Worm (Caenorhabditis elegans): Measurements from ENCODE around the gene R07G3.8.
A peak's percentile ranks its signal among the peaks of the same experiment; 100 is the strongest.

The R07G3.8 gene

ce11 chrII:7669409-7669808 is 49.1 kb upstream of the R07G3.8 start (continued):
- no peak for TF ChIP-seq ceh-100 (GFP tag; IDR thresholded peaks at IDR 0.05)
- no peak for TF ChIP-seq cebp-1 (GFP tag; IDR thresholded peaks at IDR 0.05)
- TF ChIP-seq cebp-1 (tag; optimal IDR thresholded peaks at IDR 0.05) = peak; percentile 52
- no peak for TF ChIP-seq ekl-4 (GFP tag; IDR thresholded peaks at IDR 0.05)
- no peak for TF ChIP-seq mxl-1 (tag; optimal IDR thresholded peaks at IDR 0.05)
- TF ChIP-seq lir-1 (GFP tag; conservative IDR thresholded peaks at IDR 0.05) = no peak
- TF ChIP-seq Y56A3A.18 (GFP tag; IDR thresholded peaks at IDR 0.05) = no peak
- no peak for TF ChIP-seq ztf-26 (tag; optimal IDR thresholded peaks at IDR 0.05)
- TF ChIP-seq rcor-1 (GFP tag; IDR thresholded peaks at IDR 0.05) = no peak
- TF ChIP-seq somi-1 (GFP tag; optimal IDR thresholded peaks at IDR 0.05) = no peak
- no peak for TF ChIP-seq ztf-18 (tag; optimal IDR thresholded peaks at IDR 0.05)

ce11 chrII:7666967-7667366 is 46.7 kb upstream of the R07G3.8 start, which contains the start of gene lir-2:
TSS of gene lir-2 (plus strand) at chrII:7667267.
- no peak for TF ChIP-seq sdz-38 (tag; optimal IDR thresholded peaks at IDR 0.05)
- no peak for TF ChIP-seq F49E8.2 (tag; optimal IDR thresholded peaks at IDR 0.05; ENCODE audit: insufficient read depth)
- TF ChIP-seq madf-3 (GFP tag; IDR thresholded peaks at IDR 0.05) = 0 out of 2 replicates have a peak, but pooled peaks have one; percentile 28
- peak; percentile 10 for TF ChIP-seq hrde-1 (tag; optimal IDR thresholded peaks at IDR 0.05; ENCODE audit: borderline replicate concordance)
- no peak for TF ChIP-seq atf-7 (tag; optimal IDR thresholded peaks at IDR 0.05)
- TF ChIP-seq rec-8 (tag; optimal IDR thresholded peaks at IDR 0.05) = no peak
- TF ChIP-seq hlh-26 (GFP tag; conservative IDR thresholded peaks at IDR 0.05) = no peak
- TF ChIP-seq tlf-1 (GFP tag; optimal IDR thresholded peaks at IDR 0.05) = no peak
- TF ChIP-seq F55B11.4 (tag; optimal IDR thresholded peaks at IDR 0.05; ENCODE audit: borderline replicate concordance, insufficient read depth) = no peak
- TF ChIP-seq ceh-27 (GFP tag; optimal IDR thresholded peaks at IDR 0.05) = peak; percentile 10
- no peak for TF ChIP-seq K12H6.12 (tag; optimal IDR thresholded peaks at IDR 0.05)
- no peak for TF ChIP-seq ztf-25 (GFP tag; IDR thresholded peaks at IDR 0.05)
- no peak for TF ChIP-seq pha-4 (tag; optimal IDR thresholded peaks at IDR 0.05)
- TF ChIP-seq fkh-3 (tag; optimal IDR thresholded peaks at IDR 0.05) = no peak
- TF ChIP-seq ccch-3 (GFP tag; optimal IDR thresholded peaks at IDR 0.05) = no peak
- TF ChIP-seq unc-62 (GFP tag; optimal IDR thresholded peaks at IDR 0.05) = no peak
- TF ChIP-seq F37B4.10 (GFP tag; IDR thresholded peaks at IDR 0.05) = no peak
- no peak for TF ChIP-seq aptf-3 (GFP tag; IDR thresholded peaks at IDR 0.05)
- TF ChIP-seq B0261.1 (tag; optimal IDR thresholded peaks at IDR 0.05) = no peak
- no peak for TF ChIP-seq nfya-2 (GFP tag; IDR thresholded peaks at IDR 0.05)
- no peak for TF ChIP-seq tbx-9 (tag; optimal IDR thresholded peaks at IDR 0.05; ENCODE audit: borderline replicate concordance)
- 0 out of 2 replicates have a peak, but pooled peaks have one; percentile 22 for TF ChIP-seq zfh-2 (GFP tag; conservative IDR thresholded peaks at IDR 0.05)
- peak; percentile 21; the same call in 1 of the 2 replicates for TF ChIP-seq rcor-1 (GFP tag; IDR thresholded peaks at IDR 0.05)
- no peak for TF ChIP-seq cebp-1 (GFP tag; IDR thresholded peaks at IDR 0.05)
- peak; percentile 20 for TF ChIP-seq cebp-1 (tag; optimal IDR thresholded peaks at IDR 0.05)
- TF ChIP-seq F10E7.11 (tag; optimal IDR thresholded peaks at IDR 0.05) = no peak
- TF ChIP-seq B0336.3 (GFP tag; IDR thresholded peaks at IDR 0.05) = no peak
- TF ChIP-seq C06A6.2 (GFP tag; conservative IDR thresholded peaks at IDR 0.05) = no peak
- no peak for TF ChIP-seq ceh-58 (GFP tag; IDR thresholded peaks at IDR 0.05)
- TF ChIP-seq cebp-2 (GFP tag; IDR thresholded peaks at IDR 0.05) = no peak
- TF ChIP-seq snpc-1.3 (tag; optimal IDR thresholded peaks at IDR 0.05; ENCODE audit: insufficient read depth) = no peak
- no peak for TF ChIP-seq ztf-18 (tag; optimal IDR thresholded peaks at IDR 0.05)
- 0 out of 2 replicates have a peak, but pooled peaks have one; percentile 19 for TF ChIP-seq madf-6 (GFP tag; IDR thresholded peaks at IDR 0.05)
- TF ChIP-seq snpc-1.1 (tag; optimal IDR thresholded peaks at IDR 0.05; ENCODE audit: insufficient read depth) = no peak
- no peak for TF ChIP-seq mel-28 (tag; optimal IDR thresholded peaks at IDR 0.05; ENCODE audit: borderline replicate concordance)
- TF ChIP-seq madf-8 (GFP tag; conservative IDR thresholded peaks at IDR 0.05) = no peak
- TF ChIP-seq snpc-3.4 (tag; optimal IDR thresholded peaks at IDR 0.05) = no peak
- no peak for TF ChIP-seq bed-1 (GFP tag; IDR thresholded peaks at IDR 0.05)
- TF ChIP-seq repo-1 (tag; optimal IDR thresholded peaks at IDR 0.05) = no peak
- TF ChIP-seq nhr-90 (tag; optimal IDR thresholded peaks at IDR 0.05) = no peak

Measured in whole organism, young adult.